Worm (Caenorhabditis elegans) whole organism, L4/young adult: ENCODE data around the gene B0563.6.

Experiments
- W03F9.2 ChIP-seq: fragments of 150-350 bp; optimal IDR thresholded peaks from 2 replicates; lab custom pipeline; 2014; ENCODE audit warnings: missing biosample characterization, missing genetic modification characterization
- dao-5 ChIP-seq: sonication (generic microtip); optimal IDR thresholded peaks from 2 replicates; lab custom pipeline; 2016; ENCODE audit warnings: missing genotype, missing genetic modification characterization, moderate library complexity, missing compliant biosample characterization
- him-1 ChIP-seq: sonication (generic microtip); optimal IDR thresholded peaks from 2 replicates; lab custom pipeline; 2016; ENCODE audit warnings: missing genotype, missing genetic modification reagents, missing genetic modification characterization, missing compliant biosample characterization

ce11 chrX:9194081-9194480 lies 56.6 kb downstream of the B0563.6 start:
- TF ChIP-seq him-1 (tag; lab: Kevin White, UChicago) (no peak), W03F9.2 (tag; lab: Kevin White, UChicago) (no peak), dao-5 (tag; lab: Kevin White, UChicago) (no peak)
